Worm (Caenorhabditis elegans) whole organism, young adult: ENCODE results near the gene lem-2.

Experiments used
- B0261.1 ChIP-seq: sonication (generic microtip); optimal IDR thresholded peaks from 2 replicates; lab custom pipeline; 2016; ENCODE audit warnings: mild to moderate bottlenecking, missing genetic modification characterization, moderate library complexity, missing compliant biosample characterization
- F33H1.4 ChIP-seq: fragments of 200-800 bp; sonication (Bioruptor generic); IDR thresholded peaks from 2 replicates; pipeline ENCODE4 v1.3.6; 2022; ENCODE audit warnings: missing genetic modification reagents, missing genetic modification characterization, missing compliant biosample characterization
- F37B4.10 ChIP-seq: fragments of 200-800 bp; sonication (Bioruptor generic); IDR thresholded peaks from 2 replicates; pipeline ENCODE4 v1.3.6; 2022; ENCODE audit warnings: missing genetic modification characterization, missing compliant biosample characterization
- F52B5.7 ChIP-seq: sonication (generic microtip); optimal IDR thresholded peaks from 2 replicates; lab custom pipeline; 2016; ENCODE audit warnings: mild to moderate bottlenecking, missing genetic modification characterization, missing compliant biosample characterization
- F55B11.4 ChIP-seq: sonication (generic microtip); optimal IDR thresholded peaks from 2 replicates; lab custom pipeline; 2016; ENCODE audit warnings: missing compliant biosample characterization, missing genetic modification characterization, borderline replicate concordance; ENCODE audit not compliant: insufficient read depth
- Y53F4B.3 ChIP-seq: fragments of 200-800 bp; sonication (Bioruptor generic); IDR thresholded peaks from 2 replicates; pipeline ENCODE4 v1.3.6; 2022; ENCODE audit warnings: missing genetic modification reagents, missing genetic modification characterization, missing compliant biosample characterization
- athp-1 ChIP-seq: sonication (generic microtip); optimal IDR thresholded peaks from 2 replicates; lab custom pipeline; 2017; ENCODE audit warnings: mild to moderate bottlenecking, missing genetic modification characterization, missing compliant biosample characterization
- attf-6 ChIP-seq: fragments of 200-800 bp; sonication (Bioruptor generic); IDR thresholded peaks from 2 replicates; pipeline ENCODE4 v1.3.6; 2022; ENCODE audit warnings: missing genetic modification reagents, missing genetic modification characterization, missing compliant biosample characterization
- ceh-40 ChIP-seq: fragments of 200-800 bp; sonication (Bioruptor generic); IDR thresholded peaks from 2 replicates; pipeline ENCODE4 v1.3.6; 2022; ENCODE audit warnings: missing genetic modification characterization, missing compliant biosample characterization
- chd-7 ChIP-seq: sonication (generic microtip); optimal IDR thresholded peaks from 2 replicates; lab custom pipeline; 2016; ENCODE audit warnings: mild to moderate bottlenecking, missing genetic modification characterization, moderate library complexity, missing compliant biosample characterization
- dox-1 ChIP-seq: fragments of 200-800 bp; sonication (Bioruptor generic); IDR thresholded peaks from 2 replicates; pipeline ENCODE4 v1.3.6; 2022; ENCODE audit warnings: missing genetic modification reagents, missing genetic modification characterization, missing compliant biosample characterization
- dpl-1 ChIP-seq: fragments of 150-350 bp; optimal IDR thresholded peaks from 2 replicates; lab custom pipeline; 2014; ENCODE audit warnings: missing biosample characterization, missing genetic modification reagents, missing genetic modification characterization
- egrh-3 ChIP-seq: fragments of 200-800 bp; sonication (Bioruptor generic); IDR thresholded peaks from 2 replicates; pipeline ENCODE4 v1.3.6; 2022; ENCODE audit warnings: missing genetic modification reagents, missing genetic modification characterization, missing compliant biosample characterization
- ekl-4 ChIP-seq: fragments of 200-800 bp; sonication (Bioruptor generic); IDR thresholded peaks from 2 replicates; pipeline ENCODE4 v1.3.6; 2022; ENCODE audit warnings: missing genetic modification reagents, missing genetic modification characterization, missing compliant biosample characterization
- hlh-26 ChIP-seq: fragments of 200-800 bp; sonication (Bioruptor generic); conservative IDR thresholded peaks from 2 replicates; pipeline ENCODE4 v1.3.6; 2022; ENCODE audit warnings: missing genetic modification reagents, missing genetic modification characterization, missing compliant biosample characterization
- hmg-20 ChIP-seq: fragments of 200-800 bp; sonication (Bioruptor generic); IDR thresholded peaks from 2 replicates; pipeline ENCODE4 v1.3.6; 2022; ENCODE audit warnings: missing genetic modification reagents, missing genetic modification characterization, missing compliant biosample characterization
- let-607 ChIP-seq, 2 experiments: fragments of 200-800 bp in 1 of 2; sonication (Bioruptor generic) in 1 of 2; sonication (generic microtip) in 1 of 2; optimal IDR thresholded peaks; 2 replicates each; lab custom pipeline; 2016 to 2018; ENCODE audit warnings: mild to moderate bottlenecking in 2 of 2, missing compliant biosample characterization in 2 of 2, missing genetic modification characterization in 2 of 2, moderate library complexity in 2 of 2, missing genotype in 1 of 2
- lin-40 ChIP-seq: sonication (generic microtip); optimal IDR thresholded peaks from 2 replicates; lab custom pipeline; 2016; ENCODE audit warnings: missing genetic modification characterization, mild to moderate bottlenecking, missing compliant biosample characterization, missing genotype, missing genetic modification reagents
- lir-1 ChIP-seq: fragments of 200-800 bp; sonication (Bioruptor generic); conservative IDR thresholded peaks from 2 replicates; pipeline ENCODE4 v1.3.6; 2022; ENCODE audit warnings: missing genetic modification reagents, missing genetic modification characterization, missing compliant biosample characterization
- mcd-1 ChIP-seq: fragments of 200-800 bp; sonication (Bioruptor generic); IDR thresholded peaks from 2 replicates; pipeline ENCODE4 v1.3.6; 2022; ENCODE audit warnings: missing genetic modification reagents, missing genetic modification characterization, missing compliant biosample characterization
- nfya-1 ChIP-seq: sonication (generic microtip); optimal IDR thresholded peaks from 2 replicates; lab custom pipeline; 2017; ENCODE audit warnings: antibody characterized with exemption, missing compliant biosample characterization, missing genetic modification characterization, borderline replicate concordance; ENCODE audit not compliant: insufficient read depth
- nfyb-1 ChIP-seq: fragments of 200-800 bp; sonication (Bioruptor generic); IDR thresholded peaks from 2 replicates; pipeline ENCODE4 v1.3.6; 2022; ENCODE audit warnings: missing genetic modification reagents, missing genetic modification characterization, missing compliant biosample characterization
- rcor-1 ChIP-seq: fragments of 200-800 bp; sonication (Bioruptor generic); IDR thresholded peaks from 2 replicates; pipeline ENCODE4 v1.3.6; 2022; ENCODE audit warnings: missing genetic modification reagents, missing genetic modification characterization, missing compliant biosample characterization
- rpc-1 ChIP-seq, 2 experiments: fragments of 150-350 bp in 1 of 2; sonication (generic microtip) in 1 of 2; optimal IDR thresholded peaks; 2 replicates each; lab custom pipeline; 2014 to 2018; ENCODE audit warnings: missing biosample characterization in 1 of 2, missing genetic modification characterization in 1 of 2, missing genetic modification reagents in 1 of 2, missing genotype in 1 of 2
- sdz-38 ChIP-seq: sonication (generic microtip); optimal IDR thresholded peaks from 2 replicates; lab custom pipeline; 2016; ENCODE audit warnings: missing genotype, missing genetic modification characterization, missing compliant biosample characterization
- snpc-1.3 ChIP-seq: sonication (generic microtip); optimal IDR thresholded peaks from 2 replicates; lab custom pipeline; 2017; ENCODE audit warnings: missing genetic modification characterization, mild to moderate bottlenecking, missing compliant biosample characterization, antibody characterized with exemption, moderate library complexity, missing genotype, missing genetic modification reagents; ENCODE audit not compliant: insufficient read depth
- tbp1 ChIP-seq: fragments of 200-800 bp; sonication (Bioruptor generic); optimal IDR thresholded peaks from 2 replicates; lab custom pipeline; 2018; ENCODE audit warnings: mild to moderate bottlenecking, missing genetic modification characterization, missing compliant biosample characterization
- unc-62 ChIP-seq: fragments of 150-350 bp; optimal IDR thresholded peaks from 2 replicates; lab custom pipeline; 2014; ENCODE audit warnings: missing biosample characterization, missing genetic modification reagents, missing genetic modification characterization
- xnd-1 ChIP-seq: sonication (generic microtip); optimal IDR thresholded peaks from 2 replicates; lab custom pipeline; 2016; ENCODE audit warnings: missing genotype, missing genetic modification reagents, missing genetic modification characterization, missing compliant biosample characterization
- zfh-2 ChIP-seq: fragments of 200-800 bp; sonication (Bioruptor generic); conservative IDR thresholded peaks from 2 replicates; pipeline ENCODE4 v1.3.6; 2022; ENCODE audit warnings: missing genetic modification reagents, missing genetic modification characterization, missing compliant biosample characterization
- ztf-28 ChIP-seq: fragments of 200-800 bp; sonication (Bioruptor generic); IDR thresholded peaks from 2 replicates; pipeline ENCODE4 v1.3.6; 2022; ENCODE audit warnings: missing genetic modification reagents, missing genetic modification characterization, missing compliant biosample characterization
- ztf-3 ChIP-seq: fragments of 200-800 bp; sonication (Bioruptor generic); optimal IDR thresholded peaks from 2 replicates; lab custom pipeline; 2018; ENCODE audit warnings: mild to moderate bottlenecking, missing genetic modification characterization, missing compliant biosample characterization

The lem-2 gene

DNA sequence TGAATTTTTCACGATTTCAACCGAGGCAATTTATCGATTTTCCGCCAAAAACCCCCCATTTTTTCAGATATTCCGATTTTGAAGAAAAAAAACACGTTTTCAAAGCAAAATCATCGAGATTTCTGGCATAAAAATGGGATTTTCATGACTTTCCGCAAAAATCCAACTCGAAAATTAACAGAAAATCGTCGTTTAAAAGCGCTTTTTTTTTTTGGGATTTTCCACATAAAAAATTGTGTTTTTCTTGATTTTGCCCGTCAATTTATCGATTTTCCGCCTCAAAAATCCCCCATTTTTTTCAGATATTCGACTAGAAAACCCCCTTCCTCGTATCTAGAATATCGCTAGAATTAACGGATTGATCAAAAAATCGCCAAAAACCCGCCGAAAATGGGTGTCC lies 5.4 kb downstream of the lem-2 start, which contains the start of gene xrn-1:
TSS of gene xrn-1 (plus strand) at position 301 of the 400 bp plus-strand sequence.
- no peak for TF ChIP-seq attf-6 (GFP tag; lab: Robert Waterston, UW)
- no peak for TF ChIP-seq sdz-38 (tag; lab: Kevin White, UChicago)
- no peak for TF ChIP-seq nfyb-1 (GFP tag; lab: Robert Waterston, UW)
- TF ChIP-seq lir-1 (GFP tag; lab: Robert Waterston, UW) = no peak
- TF ChIP-seq dpl-1 = no peak
- TF ChIP-seq ekl-4 (GFP tag; lab: Robert Waterston, UW) = no peak
- no peak for TF ChIP-seq tbp1
- no peak for TF ChIP-seq let-607 (tag; optimal IDR thresholded peaks at IDR 0.05; lab: Kevin White, UChicago)
- TF ChIP-seq hlh-26 (GFP tag; lab: Robert Waterston, UW) = no peak
- no peak for TF ChIP-seq xnd-1 (tag; lab: Kevin White, UChicago)
- no peak for TF ChIP-seq chd-7 (tag; lab: Kevin White, UChicago)
- no peak for TF ChIP-seq ceh-40 (GFP tag; lab: Robert Waterston, UW)
- no peak for TF ChIP-seq ztf-28
- TF ChIP-seq unc-62 (GFP tag; lab: Kevin White, UChicago) = no peak
- TF ChIP-seq B0261.1 (tag; lab: Kevin White, UChicago) = no peak
- TF ChIP-seq rcor-1 (GFP tag; lab: Robert Waterston, UW) = no peak

ce11 chrII:14074825-14075224 lies 11.6 kb downstream of the lem-2 start:
- no peak for TF ChIP-seq hmg-20
- peak; percentile 82 for TF ChIP-seq zfh-2 (GFP tag; lab: Robert Waterston, UW)
- peak; percentile 56 for TF ChIP-seq egrh-3 (GFP tag; lab: Robert Waterston, UW)

DNA sequence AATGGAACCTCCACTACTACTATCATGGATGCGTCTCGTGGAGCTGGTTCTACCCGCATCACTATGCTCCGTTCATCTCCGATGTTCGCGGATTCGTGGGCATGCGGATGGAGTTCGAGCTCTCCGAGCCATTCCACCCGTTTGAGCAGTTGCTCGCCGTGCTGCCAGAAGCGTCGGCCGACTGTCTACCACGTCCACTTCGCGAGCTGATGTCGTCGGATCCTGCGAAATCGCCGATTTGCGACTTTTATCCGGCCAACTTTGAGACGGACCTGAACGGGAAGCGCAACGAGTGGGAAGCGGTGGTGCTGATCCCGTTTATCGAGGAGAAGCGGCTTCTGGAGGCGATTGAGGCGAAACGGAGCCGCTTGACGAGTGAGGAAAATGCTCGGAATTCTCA lies 14.6 kb downstream of the lem-2 start:
- no peak for TF ChIP-seq attf-6 (GFP tag; lab: Robert Waterston, UW)
- TF ChIP-seq let-607 (tag; optimal IDR thresholded peaks at IDR 0.05; lab: Kevin White, UChicago) = no peak
- no peak for TF ChIP-seq athp-1 (tag; lab: Kevin White, UChicago)
- no peak for TF ChIP-seq ztf-3 (GFP tag; lab: Kevin White, UChicago)
- no peak for TF ChIP-seq nfya-1 (tag; lab: Kevin White, UChicago)
- TF ChIP-seq Y53F4B.3 (GFP tag; lab: Robert Waterston, UW) = no peak
- TF ChIP-seq snpc-1.3 (tag; lab: Kevin White, UChicago) = no peak
- TF ChIP-seq F52B5.7 (tag; lab: Kevin White, UChicago) = no peak
- peak; percentile 83 for TF ChIP-seq zfh-2 (GFP tag; lab: Robert Waterston, UW)
- TF ChIP-seq F37B4.10 = no peak
- TF ChIP-seq dox-1 (GFP tag; lab: Robert Waterston, UW) = no peak
- no peak for TF ChIP-seq rpc-1 (optimal IDR thresholded peaks at IDR 0.05; lab: Kevin White, UChicago)
- TF ChIP-seq rpc-1 (tag; optimal IDR thresholded peaks at IDR 0.05; lab: Kevin White, UChicago) = no peak
- no peak for TF ChIP-seq F55B11.4 (tag; lab: Kevin White, UChicago)
- TF ChIP-seq egrh-3 (GFP tag; lab: Robert Waterston, UW) = peak; percentile 61; the same call in 1 of the 2 replicates

DNA sequence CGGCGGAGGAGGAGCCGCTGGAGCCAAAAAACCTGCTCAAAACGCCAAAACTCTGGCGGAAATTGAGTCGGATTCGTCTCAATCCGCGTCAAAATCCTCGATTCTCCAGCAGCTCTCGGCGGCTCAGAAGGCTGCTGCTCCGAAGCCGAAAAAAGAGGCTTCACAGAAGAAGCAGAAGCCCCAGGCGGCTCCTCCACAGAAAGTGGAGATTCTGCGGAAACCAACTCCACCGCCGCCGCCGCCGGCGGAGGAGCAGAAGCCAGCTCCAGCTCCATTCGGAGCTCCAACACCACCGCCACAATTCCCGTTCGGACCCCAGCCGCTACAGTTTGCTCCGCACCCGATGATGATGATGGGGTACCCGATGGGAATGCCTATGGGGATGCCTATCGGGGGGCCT lies 23.7 kb downstream of the lem-2 start:
- no peak for TF ChIP-seq lin-40 (tag; lab: Kevin White, UChicago)
- TF ChIP-seq zfh-2 (GFP tag; lab: Robert Waterston, UW) = peak; percentile 87
- 0 out of 2 replicates have a peak, but pooled peaks have one; percentile 7 for TF ChIP-seq mcd-1 (GFP tag; lab: Robert Waterston, UW)
- TF ChIP-seq egrh-3 (GFP tag; lab: Robert Waterston, UW) = peak; percentile 93
- TF ChIP-seq F33H1.4 (GFP tag; lab: Robert Waterston, UW) = no peak
